Fruit fly (Drosophila melanogaster) whole organism, embryonic: ENCODE measurements around the gene VhaSFD.

Experiments used
- Aef1 ChIP-seq: fragments of 200-800 bp; sonication (Bioruptor generic); IDR thresholded peaks from 3 replicates; pipeline ENCODE4 v1.3.6; 2022; ENCODE audit warnings: missing biosample characterization, missing genetic modification characterization
- Awh ChIP-seq: fragments of 200-800 bp; sonication (Bioruptor generic); IDR thresholded peaks from 2 replicates; pipeline ENCODE4, ENCODE4 v1.3.6; 2022; ENCODE audit warnings: missing biosample characterization, missing genetic modification characterization
- B-H2 ChIP-seq: fragments of 200-800 bp; sonication (Bioruptor generic); optimal IDR thresholded peaks from 2 replicates; lab custom pipeline; 2018; ENCODE audit warnings: missing biosample characterization, mild to moderate bottlenecking, missing genetic modification characterization
- BEAF-32 ChIP-seq: fragments of 200-800 bp; sonication (Bioruptor generic); optimal IDR thresholded peaks from 3 replicates; lab custom pipeline; 2017; ENCODE audit warnings: missing biosample characterization, missing genetic modification characterization, mild to moderate bottlenecking, moderate library complexity, missing genetic modification reagents
- Bgb ChIP-seq: fragments of 200-800 bp; sonication (Bioruptor generic); IDR thresholded peaks from 2 replicates; pipeline ENCODE4 v1.3.6; 2022; ENCODE audit warnings: missing biosample characterization, missing genetic modification characterization; ENCODE audit not compliant: partially characterized antibody
- CG10431 ChIP-seq: fragments of 200-800 bp; sonication (Bioruptor generic); optimal IDR thresholded peaks from 3 replicates; lab custom pipeline; 2018; ENCODE audit warnings: missing biosample characterization, mild to moderate bottlenecking, missing genetic modification characterization
- CG15479 ChIP-seq: fragments of 200-800 bp; sonication (Bioruptor generic); optimal IDR thresholded peaks from 3 replicates; lab custom pipeline; 2019; ENCODE audit warnings: missing biosample characterization, mild to moderate bottlenecking, missing genetic modification characterization, moderate library complexity
- CG1603 ChIP-seq: fragments of 200-800 bp; sonication (Bioruptor generic); optimal IDR thresholded peaks from 2 replicates; lab custom pipeline; 2019; ENCODE audit warnings: missing biosample characterization, mild to moderate bottlenecking, missing genetic modification characterization, moderate library complexity
- CG30020 ChIP-seq: fragments of 200-800 bp; optimal IDR thresholded peaks from 2 replicates; lab custom pipeline; 2019; ENCODE audit warnings: missing biosample characterization, mild to moderate bottlenecking, missing genetic modification characterization, moderate library complexity
- CG31224 ChIP-seq: fragments of 200-800 bp; sonication (Bioruptor generic); IDR thresholded peaks from 2 replicates; pipeline ENCODE4 v1.3.6; 2022; ENCODE audit warnings: missing biosample characterization, missing genetic modification characterization
- CG31388 ChIP-seq: fragments of 200-800 bp; sonication (Bioruptor generic); optimal IDR thresholded peaks from 2 replicates; lab custom pipeline; 2016; ENCODE audit warnings: missing biosample characterization, missing genetic modification characterization
- CG3407 ChIP-seq: fragments of 200-800 bp; sonication (Bioruptor generic); optimal IDR thresholded peaks from 2 replicates; lab custom pipeline; 2018; ENCODE audit warnings: missing biosample characterization, mild to moderate bottlenecking, missing genetic modification characterization
- CG4424 ChIP-seq: fragments of 200-800 bp; sonication (Bioruptor generic); optimal IDR thresholded peaks from 3 replicates; lab custom pipeline; 2016; ENCODE audit warnings: missing biosample characterization, missing genetic modification characterization
- CG4730 ChIP-seq: fragments of 200-800 bp; sonication (Bioruptor generic); IDR thresholded peaks from 2 replicates; pipeline ENCODE4 v1.3.6; 2022; ENCODE audit warnings: missing biosample characterization, missing genetic modification characterization
- CG4820 ChIP-seq: fragments of 200-800 bp; sonication (Bioruptor generic); optimal IDR thresholded peaks from 3 replicates; lab custom pipeline; 2016; ENCODE audit warnings: missing biosample characterization, missing genetic modification characterization
- CG7556 ChIP-seq: fragments of 200-800 bp; sonication (Bioruptor generic); optimal IDR thresholded peaks from 2 replicates; lab custom pipeline; 2017; ENCODE audit warnings: missing biosample characterization, mild to moderate bottlenecking, missing genetic modification characterization
- CG9437 ChIP-seq: fragments of 200-800 bp; sonication (Bioruptor generic); optimal IDR thresholded peaks from 2 replicates; lab custom pipeline; 2018; ENCODE audit warnings: missing biosample characterization, mild to moderate bottlenecking, missing genetic modification characterization
- CG9609 ChIP-seq: fragments of 200-800 bp; sonication (Bioruptor generic); optimal IDR thresholded peaks from 3 replicates; lab custom pipeline; 2016; ENCODE audit warnings: missing biosample characterization, missing genetic modification characterization
- Dad ChIP-seq: fragments of 200-800 bp; sonication (Bioruptor generic); optimal IDR thresholded peaks from 3 replicates; lab custom pipeline; 2016; ENCODE audit warnings: missing biosample characterization, missing genetic modification characterization
- Deaf1 ChIP-seq: fragments of 200-800 bp; optimal IDR thresholded peaks from 3 replicates; lab custom pipeline; 2019; ENCODE audit warnings: missing biosample characterization, mild to moderate bottlenecking, missing genetic modification characterization, moderate library complexity
- Dfd ChIP-seq, 2 experiments: fragments of >200 bp; optimal IDR thresholded peaks; 2 replicates each; lab custom pipeline; 2017; ENCODE audit warnings: missing biosample characterization in 2 of 2, missing genetic modification characterization in 2 of 2
- Dip3 ChIP-seq: fragments of 200-800 bp; sonication (Bioruptor generic); optimal IDR thresholded peaks from 3 replicates; lab custom pipeline; 2016; ENCODE audit warnings: missing biosample characterization, missing genetic modification characterization
- Dp ChIP-seq: fragments of 200-800 bp; sonication (Bioruptor generic); optimal IDR thresholded peaks from 2 replicates; lab custom pipeline; 2018; ENCODE audit warnings: missing biosample characterization, mild to moderate bottlenecking, missing genetic modification characterization, moderate library complexity
- E2f2 ChIP-seq: fragments of 200-800 bp; sonication (Bioruptor generic); IDR thresholded peaks from 2 replicates; pipeline ENCODE4 v1.3.6; 2022; ENCODE audit warnings: missing biosample characterization, missing genetic modification characterization
- Eip74EF ChIP-seq, 2 experiments: fragments of 200-800 bp in 1 of 2; fragments of >200 bp in 1 of 2; sonication (Bioruptor generic) in 1 of 2; optimal IDR thresholded peaks; 2 replicates each; lab custom pipeline; 2017 to 2019; ENCODE audit warnings: missing biosample characterization in 2 of 2, missing genetic modification characterization in 2 of 2, mild to moderate bottlenecking in 1 of 2, moderate library complexity in 1 of 2
- HLH4C ChIP-seq: fragments of 200-800 bp; sonication (Bioruptor generic); IDR thresholded peaks from 3 replicates; pipeline ENCODE4 v1.3.6; 2022; ENCODE audit warnings: missing biosample characterization, missing genetic modification characterization; ENCODE audit not compliant: partially characterized antibody
- Lim3 ChIP-seq: fragments of 200-800 bp; sonication (Bioruptor generic); IDR thresholded peaks from 2 replicates; pipeline ENCODE4 v1.3.6; 2022; ENCODE audit warnings: missing biosample characterization, missing genetic modification characterization
- MBD-R2 ChIP-seq: fragments of 200-800 bp; sonication (Bioruptor generic); IDR thresholded peaks from 2 replicates; pipeline ENCODE4 v1.3.6; 2022; ENCODE audit warnings: missing biosample characterization, missing genetic modification characterization
- MESR4 ChIP-seq: fragments of 200-800 bp; sonication (Bioruptor generic); optimal IDR thresholded peaks from 2 replicates; lab custom pipeline; 2018; ENCODE audit warnings: missing biosample characterization, mild to moderate bottlenecking, missing genetic modification characterization, moderate library complexity
- Pdp1 ChIP-seq, 2 experiments: fragments of 200-800 bp; sonication (Bioruptor generic); optimal IDR thresholded peaks; 3 replicates each; lab custom pipeline; 2016; ENCODE audit warnings: missing biosample characterization in 2 of 2, missing genetic modification characterization in 2 of 2, mild to moderate bottlenecking in 1 of 2, moderate library complexity in 1 of 2
- Sry-δ ChIP-seq: fragments of 200-800 bp; sonication (Bioruptor generic); optimal IDR thresholded peaks from 2 replicates; lab custom pipeline; 2016; ENCODE audit warnings: missing biosample characterization, missing genetic modification characterization
- Trl ChIP-seq, 3 experiments: fragments of >200 bp in 2 of 3; fragments of 200-800 bp in 1 of 3; sonication (Bioruptor generic) in 1 of 3; optimal IDR thresholded peaks; 2 replicates in 1 of 3; 3 replicates in 2 of 3; lab custom pipeline; 2016 to 2017; ENCODE audit warnings: missing biosample characterization in 1 of 3, missing genetic modification characterization in 1 of 3
- Usf ChIP-seq: fragments of 200-800 bp; sonication (Bioruptor generic); optimal IDR thresholded peaks from 2 replicates; lab custom pipeline; 2017; ENCODE audit warnings: missing genotype, missing biosample characterization, missing genetic modification characterization
- YL-1 ChIP-seq: fragments of 200-800 bp; sonication (Bioruptor generic); optimal IDR thresholded peaks from 3 replicates; lab custom pipeline; 2017; ENCODE audit warnings: missing biosample characterization, mild to moderate bottlenecking, missing genetic modification characterization
- bsh ChIP-seq, 2 experiments: fragments of 200-800 bp; sonication (Bioruptor generic); optimal IDR thresholded peaks; 2 replicates each; lab custom pipeline; 2017 to 2018; ENCODE audit warnings: mild to moderate bottlenecking in 2 of 2, missing biosample characterization in 2 of 2, missing genetic modification characterization in 2 of 2, moderate library complexity in 1 of 2
- chif ChIP-seq, 2 experiments: fragments of 200-800 bp; sonication (Bioruptor generic); optimal IDR thresholded peaks; 3 replicates each; lab custom pipeline; 2016; ENCODE audit warnings: missing biosample characterization in 2 of 2, missing genetic modification characterization in 2 of 2
- chm ChIP-seq: fragments of 200-800 bp; sonication (Bioruptor generic); IDR thresholded peaks from 2 replicates; pipeline ENCODE4 v1.3.6; 2022; ENCODE audit warnings: missing biosample characterization, missing genetic modification characterization
- fd102C ChIP-seq: fragments of 200-800 bp; sonication (Bioruptor generic); optimal IDR thresholded peaks from 2 replicates; lab custom pipeline; 2018; ENCODE audit warnings: missing biosample characterization, mild to moderate bottlenecking, missing genetic modification characterization, moderate library complexity
- grn ChIP-seq: fragments of 200-800 bp; sonication (Bioruptor generic); optimal IDR thresholded peaks from 3 replicates; lab custom pipeline; 2017; ENCODE audit warnings: missing biosample characterization, missing genetic modification characterization
- lov ChIP-seq, 2 experiments: fragments of 200-800 bp in 1 of 2; fragments of >200 bp in 1 of 2; sonication (Bioruptor generic) in 1 of 2; IDR thresholded peaks in 1 of 2; optimal IDR thresholded peaks in 1 of 2; 2 replicates in 1 of 2; 3 replicates in 1 of 2; pipeline versions ENCODE4 v1.3.6 to Lab custom; 2017 to 2022; ENCODE audit warnings: missing biosample characterization in 1 of 2, missing genetic modification characterization in 1 of 2
- maf-S ChIP-seq: fragments of 200-800 bp; sonication (Bioruptor generic); optimal IDR thresholded peaks from 2 replicates; lab custom pipeline; 2016; ENCODE audit warnings: missing biosample characterization, missing genetic modification characterization
- mirr ChIP-seq: fragments of 200-800 bp; sonication (Bioruptor generic); optimal IDR thresholded peaks from 3 replicates; lab custom pipeline; 2018; ENCODE audit warnings: missing biosample characterization, mild to moderate bottlenecking, missing genetic modification characterization
- odd ChIP-seq: fragments of 200-800 bp; sonication (Bioruptor generic); optimal IDR thresholded peaks from 2 replicates; lab custom pipeline; 2017; ENCODE audit warnings: missing biosample characterization, mild to moderate bottlenecking, missing genetic modification characterization
- pfk ChIP-seq: fragments of 200-800 bp; sonication (Bioruptor generic); optimal IDR thresholded peaks from 2 replicates; lab custom pipeline; 2018; ENCODE audit warnings: missing biosample characterization, mild to moderate bottlenecking, missing genetic modification characterization, moderate library complexity
- pnt ChIP-seq: fragments of 200-800 bp; sonication (Bioruptor generic); optimal IDR thresholded peaks from 3 replicates; lab custom pipeline; 2016; ENCODE audit warnings: missing biosample characterization, missing genetic modification characterization
- ranshi ChIP-seq: fragments of 200-800 bp; sonication (Bioruptor generic); IDR thresholded peaks from 2 replicates; pipeline ENCODE4 v1.3.6; 2022; ENCODE audit warnings: missing biosample characterization, missing genetic modification characterization
- shn ChIP-seq: fragments of 200-800 bp; sonication (Bioruptor generic); optimal IDR thresholded peaks from 3 replicates; lab custom pipeline; 2016; ENCODE audit warnings: missing biosample characterization, missing genetic modification characterization
- slou ChIP-seq: fragments of 200-800 bp; sonication (Bioruptor generic); optimal IDR thresholded peaks from 3 replicates; lab custom pipeline; 2016; ENCODE audit warnings: missing biosample characterization, missing genetic modification characterization
- stwl ChIP-seq: fragments of 200-800 bp; sonication (Bioruptor generic); optimal IDR thresholded peaks from 3 replicates; lab custom pipeline; 2018; ENCODE audit warnings: missing biosample characterization, mild to moderate bottlenecking, missing genetic modification characterization, moderate library complexity

The VhaSFD gene

DNA sequence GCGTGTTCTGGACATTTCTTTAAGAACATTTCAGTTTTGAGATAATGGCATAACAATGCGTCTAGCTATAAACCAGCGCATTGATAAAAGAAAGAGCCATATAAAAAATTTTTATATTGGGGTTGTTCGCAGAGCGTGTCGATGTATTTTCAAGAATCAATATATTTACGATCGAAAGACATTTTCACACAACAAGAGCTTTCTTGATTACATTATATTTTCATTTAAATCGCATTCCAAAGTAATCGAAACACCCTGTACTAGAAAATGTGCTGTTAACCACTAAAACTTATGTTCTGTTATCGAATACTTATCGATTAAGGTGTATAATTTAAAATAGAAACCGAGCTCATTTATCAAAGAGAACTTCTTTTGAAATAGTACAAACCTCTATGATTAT, 23.9 kb downstream of the VhaSFD start (continued):
- TF ChIP-seq CG31388 (peak; percentile 34), CG9609 (GFP tag; lab: Kevin White, UChicago) (peak; percentile 32), maf-S (peak; percentile 44), Awh (GFP tag; lab: Robert Waterston, UW) (no peak), Aef1 (GFP tag; lab: Robert Waterston, UW) (peak; percentile 22; the same call in 1 of the 3 replicates), mirr (no peak), CG4820 (peak; percentile 32), Dad (peak; percentile 40), Sry-δ (GFP tag; lab: Kevin White, UChicago) (peak; percentile 12), slou (GFP tag; lab: Kevin White, UChicago) (peak; percentile 18), bsh (GFP tag; optimal IDR thresholded peaks at IDR 0.05; lab: Kevin White, UChicago) (peak in 1 of 2 experiments; percentile 30), Dip3 (GFP tag; lab: Kevin White, UChicago) (peak; percentile 40), ranshi (peak; percentile 61; the same call in 1 of the 2 replicates), lov (optimal IDR thresholded peaks at IDR 0.05; lab: Kevin White, UChicago) (no peak), lov (GFP tag; IDR thresholded peaks at IDR 0.05; lab: Robert Waterston, UW) (no peak), Eip74EF (GFP tag; optimal IDR thresholded peaks at IDR 0.05; lab: Kevin White, UChicago) (no peak), CG7556 (GFP tag; lab: Kevin White, UChicago) (peak; percentile 19), Pdp1 (GFP tag; optimal IDR thresholded peaks at IDR 0.05; lab: Kevin White, UChicago) (peak; percentile 18 to 52)

dm6 chr2L:16703008-16703510, 24.6 kb downstream of the VhaSFD start:
- TF ChIP-seq B-H2 (GFP tag; lab: Kevin White, UChicago) (peak; percentile 8), E2f2 (GFP tag; lab: Robert Waterston, UW) (peak; percentile 20; the same call in 1 of the 2 replicates), Bgb (no peak), HLH4C (GFP tag; lab: Robert Waterston, UW) (no peak), CG31224 (GFP tag; lab: Robert Waterston, UW) (no peak), CG1603 (tag; lab: Kevin White, UChicago) (peak; percentile 48), YL-1 (GFP tag; lab: Kevin White, UChicago) (peak; percentile 22), shn (GFP tag; lab: Kevin White, UChicago) (no peak), MBD-R2 (GFP tag; lab: Robert Waterston, UW) (peak; percentile 62), CG15479 (no peak), Dp (GFP tag; lab: Kevin White, UChicago) (peak; percentile 31), BEAF-32 (GFP tag; lab: Kevin White, UChicago) (peak; percentile 2), bsh (GFP tag; optimal IDR thresholded peaks at IDR 0.05; lab: Kevin White, UChicago) (no peak), chif (GFP tag; optimal IDR thresholded peaks at IDR 0.05; lab: Kevin White, UChicago) (no peak), CG3407 (GFP tag; lab: Kevin White, UChicago) (no peak), MESR4 (GFP tag; lab: Kevin White, UChicago) (peak; percentile 29), chm (GFP tag; lab: Robert Waterston, UW) (peak; percentile 41; the same call in 1 of the 2 replicates), CG30020 (tag; lab: Kevin White, UChicago) (peak; percentile 94), CG10431 (GFP tag; lab: Kevin White, UChicago) (no peak), CG4424 (GFP tag; lab: Kevin White, UChicago) (no peak), CG9437 (GFP tag; lab: Kevin White, UChicago) (peak; percentile 76)

DNA sequence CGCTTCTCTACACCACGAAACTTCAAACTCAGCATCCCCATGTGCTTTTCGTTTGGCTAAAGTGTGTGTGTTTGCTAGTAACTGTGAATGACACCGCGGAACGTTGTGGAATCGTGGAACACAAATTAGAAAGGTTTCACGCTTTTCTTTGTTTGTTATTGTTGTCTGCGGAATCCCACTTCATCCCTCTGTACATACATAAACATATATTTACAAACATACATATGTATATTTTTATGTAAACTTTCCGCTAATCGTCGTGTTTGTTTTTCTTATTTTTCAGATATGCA, 37.1 kb downstream of the VhaSFD start:
- TF ChIP-seq Dfd (GFP tag; optimal IDR thresholded peaks at IDR 0.05; lab: Kevin White, UChicago) (no peak), odd (GFP tag; lab: Kevin White, UChicago) (no peak), pfk (GFP tag; lab: Kevin White, UChicago) (peak; percentile 88), Deaf1 (peak; percentile 74), stwl (tag; lab: Kevin White, UChicago) (peak; percentile 23), fd102C (no peak), grn (no peak), pnt (GFP tag; lab: Kevin White, UChicago) (no peak), Lim3 (no peak), CG4730 (no peak), Trl (optimal IDR thresholded peaks at IDR 0.05; lab: Kevin White, UChicago) (peak in 1 of 2 experiments; percentile 59), Trl (GFP tag; optimal IDR thresholded peaks at IDR 0.05; lab: Kevin White, UChicago) (no peak), Usf (GFP tag; lab: Kevin White, UChicago) (no peak)
